Worm (Caenorhabditis elegans): ENCODE data around the gene F11D11.22.

ce11 chrV:18772761-18773160, 10.6 kb downstream of the F11D11.22 start, which contains the start of gene clec-257:
- TF ChIP-seq K09A11.1 (tag; optimal IDR thresholded peaks at IDR 0.05; ENCODE audit: insufficient read depth) (no peak), hlh-30 (tag; optimal IDR thresholded peaks at IDR 0.05; ENCODE audit: insufficient read depth) (no peak), ceh-6 (GFP tag; optimal IDR thresholded peaks at IDR 0.05) (no peak), eyg-1 (tag; optimal IDR thresholded peaks at IDR 0.05) (no peak), fkh-10 (GFP tag; optimal IDR thresholded peaks at IDR 0.05) (no peak), syd-9 (tag; optimal IDR thresholded peaks at IDR 0.05) (no peak), ama-1 (optimal IDR thresholded peaks at IDR 0.05) (no peak), che-1 (tag; optimal IDR thresholded peaks at IDR 0.05) (no peak)

All from whole organism, late embryonic.